Fruit fly (Drosophila melanogaster) Kc167 (cell line): ENCODE data around the gene pll.

Experiments
- Myc ChIP-seq: fragments of >200 bp; optimal IDR thresholded peaks from 2 replicates; lab custom pipeline; 2017; ENCODE audit warnings: missing external identifiers
- Sin3A ChIP-seq: fragments of >200 bp; optimal IDR thresholded peaks from 2 replicates; lab custom pipeline; 2018; ENCODE audit warnings: missing external identifiers
- h ChIP-seq: fragments of >200 bp; optimal IDR thresholded peaks from 3 replicates; lab custom pipeline; 2018; ENCODE audit warnings: missing external identifiers
- insv ChIP-seq: fragments of >200 bp; optimal IDR thresholded peaks from 3 replicates; lab custom pipeline; 2018; ENCODE audit warnings: missing external identifiers
- psq ChIP-seq: fragments of >200 bp; optimal IDR thresholded peaks from 2 replicates; lab custom pipeline; 2017; ENCODE audit warnings: missing external identifiers
- ttk ChIP-seq: sonication (Bioruptor generic); optimal IDR thresholded peaks from 2 replicates; lab custom pipeline; 2017; ENCODE audit warnings: missing external identifiers

Gene pll

DNA sequence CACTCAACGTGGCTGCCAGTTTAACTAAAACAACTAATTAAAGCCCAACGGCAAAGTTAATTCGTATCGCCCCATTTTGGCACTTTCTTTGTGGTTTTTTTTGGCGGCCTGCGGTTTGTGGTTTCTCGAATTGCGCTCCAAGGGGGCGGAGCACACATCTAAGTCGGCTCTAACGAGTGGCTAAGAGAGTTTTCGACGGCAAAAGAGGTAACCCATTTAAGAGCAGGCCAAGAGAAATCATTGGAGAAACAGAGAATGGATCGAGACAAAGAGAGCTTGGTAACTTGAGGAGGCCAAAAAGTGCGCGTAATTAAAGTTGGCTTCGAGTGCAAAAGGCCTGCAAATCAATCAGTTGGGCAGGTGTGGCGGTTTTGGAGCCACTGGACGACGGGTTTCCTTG is 30.0 kb downstream of the pll start:
- TF ChIP-seq Myc (lab: Kevin White, UChicago) (no peak), insv (lab: Kevin White, UChicago) (no peak)

DNA sequence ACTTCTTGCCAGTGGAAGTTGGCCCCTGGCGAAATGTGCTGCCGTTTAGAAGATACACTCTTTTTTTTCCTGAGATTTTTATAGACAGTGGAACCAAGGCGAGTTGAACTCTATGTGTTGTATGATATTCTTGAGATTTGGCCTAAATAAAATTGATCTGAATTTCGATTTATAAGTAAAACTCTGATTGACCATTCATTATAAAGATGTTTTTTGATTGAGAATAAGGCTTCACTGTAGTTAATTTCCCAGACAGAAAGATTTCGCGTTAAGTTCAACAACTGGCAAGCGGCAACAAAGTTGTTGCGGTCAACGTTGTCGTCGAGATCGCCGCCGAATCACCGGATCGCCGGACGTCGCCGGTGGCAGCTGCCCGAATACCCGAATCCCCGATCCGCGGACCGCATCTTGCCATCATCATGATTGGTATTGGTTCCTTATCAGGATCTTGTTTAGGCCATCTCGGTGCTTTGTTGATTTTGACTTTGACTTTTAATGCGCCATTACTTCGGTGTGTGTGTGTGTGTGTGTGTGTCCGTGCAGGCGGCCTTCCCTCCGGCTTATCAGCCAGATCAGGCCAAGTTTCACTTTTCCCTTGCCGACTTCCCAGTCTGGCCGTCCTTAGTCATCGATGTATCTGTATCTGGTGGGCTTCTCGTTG is 30.8 kb downstream of the pll start:
- TF ChIP-seq h (lab: Kevin White, UChicago) (no peak), ttk (no peak), insv (lab: Kevin White, UChicago) (no peak), Sin3A (lab: Kevin White, UChicago) (no peak), psq (lab: Kevin White, UChicago) (no peak), Myc (lab: Kevin White, UChicago) (no peak)

DNA sequence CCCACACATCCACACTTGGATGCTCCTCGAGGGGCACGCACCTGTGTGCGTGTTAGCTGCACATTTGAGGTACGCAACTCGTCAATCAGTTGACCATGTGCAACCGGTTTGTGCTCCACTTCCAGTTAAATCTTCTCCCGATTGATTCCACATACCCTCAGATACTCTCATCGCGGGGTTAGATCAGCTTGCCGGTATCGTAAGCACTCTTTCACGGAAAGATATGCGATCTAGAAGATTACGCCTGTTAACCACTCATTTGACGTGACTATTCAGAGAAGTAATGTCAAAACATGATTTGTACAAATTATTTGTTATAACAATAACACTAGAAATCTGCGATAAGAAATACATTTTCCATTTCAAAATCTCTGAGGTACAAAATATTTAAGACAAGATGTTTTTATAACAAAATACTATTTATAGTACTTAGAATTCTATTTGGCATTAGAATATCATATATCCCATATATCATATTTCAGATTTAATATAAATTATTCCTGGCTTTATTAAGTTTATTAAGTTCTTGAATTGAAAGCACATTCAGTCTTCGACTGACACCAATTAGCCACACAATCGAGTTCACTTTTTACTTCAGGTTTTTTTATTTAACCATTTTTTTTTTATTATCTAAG is 32.0 kb downstream of the pll start:
- TF ChIP-seq h (lab: Kevin White, UChicago) = no peak
- TF ChIP-seq Myc (lab: Kevin White, UChicago) = no peak
- no peak for TF ChIP-seq psq (lab: Kevin White, UChicago)

DNA sequence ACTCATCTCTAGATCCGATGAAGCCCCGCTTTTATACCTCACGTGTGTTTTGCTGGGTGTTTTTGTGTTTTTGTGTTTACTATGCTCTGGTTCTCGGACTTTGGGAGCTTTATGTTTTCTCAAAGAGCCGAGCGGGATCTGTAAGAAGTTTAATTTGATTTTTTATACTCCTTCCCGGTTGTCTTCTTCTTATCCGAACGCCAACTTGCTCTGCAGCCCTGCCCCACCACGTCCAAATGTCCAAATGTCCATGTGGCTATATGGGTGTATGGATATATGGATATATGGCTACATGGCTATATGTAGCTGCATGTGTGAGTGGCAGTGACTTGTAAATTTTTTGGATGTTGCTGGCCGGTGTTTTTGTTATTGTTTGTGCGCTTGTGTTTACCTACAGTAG is 34.2 kb downstream of the pll start:
- TF ChIP-seq ttk (no peak), Sin3A (lab: Kevin White, UChicago) (no peak), insv (lab: Kevin White, UChicago) (no peak), Myc (lab: Kevin White, UChicago) (no peak), h (lab: Kevin White, UChicago) (no peak), psq (lab: Kevin White, UChicago) (no peak)

DNA sequence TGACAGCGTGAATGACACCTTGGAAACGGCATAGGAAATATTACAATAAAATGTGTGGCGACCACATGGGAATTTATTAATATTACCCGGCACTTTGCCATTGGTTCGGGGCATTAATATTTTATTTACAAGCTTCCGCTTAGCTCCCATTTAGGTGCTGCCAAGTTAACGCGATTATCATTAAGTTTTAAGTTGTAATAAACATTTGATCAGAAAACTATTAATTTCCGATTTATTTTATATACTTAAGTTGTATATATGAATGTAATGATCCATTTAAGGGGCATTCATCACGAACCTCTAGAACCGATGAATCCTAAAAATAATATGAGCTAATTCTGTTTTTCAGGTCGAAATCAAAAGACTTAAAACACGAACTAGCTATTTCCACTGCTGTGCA is 34.7 kb downstream of the pll start:
- no peak for TF ChIP-seq insv (lab: Kevin White, UChicago)
- TF ChIP-seq psq (lab: Kevin White, UChicago) = no peak
- TF ChIP-seq h (lab: Kevin White, UChicago) = no peak
- no peak for TF ChIP-seq Myc (lab: Kevin White, UChicago)
- TF ChIP-seq ttk = no peak
- TF ChIP-seq Sin3A (lab: Kevin White, UChicago) = no peak

DNA sequence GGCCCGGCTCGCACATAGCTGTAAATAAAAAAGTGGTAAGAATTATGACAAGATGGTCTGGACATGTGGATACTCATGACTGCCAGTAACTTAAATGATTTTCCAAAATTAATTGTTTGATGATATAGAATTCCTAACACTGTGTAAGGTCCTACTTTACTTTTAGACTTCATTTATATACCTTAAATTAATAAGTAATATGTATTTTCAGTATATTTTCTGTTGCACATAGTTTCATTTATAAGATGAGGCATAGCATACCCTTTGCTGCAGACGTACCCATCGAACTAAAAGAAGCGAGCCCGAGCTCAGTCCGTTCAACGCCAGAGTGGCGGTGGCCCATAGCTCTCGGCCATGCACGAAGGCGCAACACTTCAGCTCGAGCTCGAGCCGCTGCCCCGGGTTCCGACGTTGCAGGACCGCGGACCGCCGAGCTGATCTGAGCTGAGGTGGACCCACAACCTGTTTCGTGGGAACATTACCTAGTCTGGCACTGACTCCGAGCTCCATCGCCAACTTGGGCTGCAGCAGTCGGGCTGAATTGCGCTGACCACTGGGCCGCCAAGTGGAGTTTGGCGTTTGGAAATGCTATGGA is 35.4 kb downstream of the pll start:
- TF ChIP-seq h (lab: Kevin White, UChicago) (no peak), insv (lab: Kevin White, UChicago) (no peak), Sin3A (lab: Kevin White, UChicago) (no peak), Myc (lab: Kevin White, UChicago) (no peak), psq (lab: Kevin White, UChicago) (no peak), ttk (no peak)

DNA sequence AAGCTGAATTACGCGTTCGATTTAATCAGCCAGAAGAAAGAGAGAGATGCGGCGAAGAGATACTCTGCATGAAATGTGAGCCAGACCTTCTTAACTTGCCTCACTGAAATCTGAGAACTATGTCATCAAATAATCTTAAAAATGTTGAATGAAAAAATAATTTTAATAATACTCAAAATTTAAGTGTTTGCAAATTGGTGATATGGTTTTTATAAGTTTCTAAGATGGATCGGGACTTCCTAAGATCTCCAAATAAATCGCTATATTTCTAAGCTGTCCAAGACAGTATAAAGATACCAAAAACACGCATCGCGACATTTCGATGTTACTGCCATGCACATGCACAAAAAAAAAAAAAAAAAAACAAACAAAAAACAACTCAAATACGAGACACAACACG is 38.0 kb downstream of the pll start:
- TF ChIP-seq psq (lab: Kevin White, UChicago) = no peak
- no peak for TF ChIP-seq h (lab: Kevin White, UChicago)
- TF ChIP-seq insv (lab: Kevin White, UChicago) = no peak
- no peak for TF ChIP-seq Myc (lab: Kevin White, UChicago)
- TF ChIP-seq ttk = no peak
- no peak for TF ChIP-seq Sin3A (lab: Kevin White, UChicago)

DNA sequence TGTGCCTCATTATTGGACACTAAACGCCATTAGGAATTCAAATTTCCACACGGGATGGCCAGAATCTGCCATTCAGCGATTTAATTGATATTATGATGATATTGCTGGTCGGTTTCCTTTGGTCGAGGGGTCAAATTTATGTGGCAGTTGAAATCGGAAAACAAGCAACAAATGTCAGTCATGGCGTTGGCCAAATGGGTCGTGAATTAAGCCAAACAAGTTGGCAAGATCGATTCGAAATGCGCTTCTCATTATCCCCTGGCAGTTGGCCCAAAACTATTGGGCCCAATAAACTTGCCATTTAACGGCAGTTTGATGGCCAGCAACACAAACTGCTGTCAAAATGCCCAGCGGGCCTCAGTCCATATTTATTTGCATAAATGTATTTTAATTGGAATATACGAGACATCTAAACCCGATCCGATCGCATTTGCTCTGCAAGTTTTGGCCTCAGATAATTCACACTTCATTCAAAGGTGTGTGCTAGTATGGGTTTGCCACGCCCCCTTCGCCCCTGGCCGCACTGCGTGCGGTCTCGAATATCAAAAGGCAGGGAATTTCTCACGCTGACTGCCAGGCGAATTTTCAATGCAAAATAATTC is 39.9 kb downstream of the pll start:
- no peak for TF ChIP-seq h (lab: Kevin White, UChicago)
- no peak for TF ChIP-seq Sin3A (lab: Kevin White, UChicago)
- TF ChIP-seq ttk = no peak
- TF ChIP-seq psq (lab: Kevin White, UChicago) = no peak
- TF ChIP-seq insv (lab: Kevin White, UChicago) = no peak
- TF ChIP-seq Myc (lab: Kevin White, UChicago) = no peak

DNA sequence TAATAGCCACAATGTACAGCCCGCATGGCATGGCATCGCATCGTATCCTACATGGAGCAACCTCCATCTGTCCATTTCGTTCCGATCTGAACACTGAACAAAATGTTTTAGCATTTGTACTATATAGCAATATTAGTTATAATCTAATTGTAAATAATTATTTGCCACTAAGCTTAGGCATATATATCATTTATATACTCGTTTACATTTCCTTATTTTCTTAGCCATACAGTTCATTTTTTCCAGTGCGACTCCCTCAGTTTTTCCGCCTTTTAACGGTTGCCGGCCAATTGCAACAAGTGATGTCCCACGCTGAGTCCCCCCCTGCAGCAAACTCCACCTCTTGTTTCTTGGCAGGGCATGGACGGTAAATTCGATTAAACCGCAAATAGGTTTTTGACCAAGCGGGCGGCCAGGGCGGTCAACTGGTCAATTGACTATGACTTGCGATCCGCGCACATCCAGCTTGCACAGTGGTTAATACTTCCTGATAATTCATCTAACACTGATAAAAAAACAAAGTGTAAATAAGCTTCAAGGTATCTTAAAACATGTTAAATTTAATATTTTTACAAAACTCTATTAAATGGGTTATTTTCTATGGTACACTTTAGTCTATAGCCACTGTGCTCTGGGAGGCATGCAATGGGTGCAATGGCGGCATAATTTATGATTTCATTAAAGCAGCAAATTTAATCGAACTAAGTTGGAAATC is 43.3 kb downstream of the pll start:
- no peak for TF ChIP-seq Sin3A (lab: Kevin White, UChicago)
- no peak for TF ChIP-seq Myc (lab: Kevin White, UChicago)
- no peak for TF ChIP-seq psq (lab: Kevin White, UChicago)
- TF ChIP-seq ttk = no peak
- TF ChIP-seq h (lab: Kevin White, UChicago) = no peak
- TF ChIP-seq insv (lab: Kevin White, UChicago) = no peak

DNA sequence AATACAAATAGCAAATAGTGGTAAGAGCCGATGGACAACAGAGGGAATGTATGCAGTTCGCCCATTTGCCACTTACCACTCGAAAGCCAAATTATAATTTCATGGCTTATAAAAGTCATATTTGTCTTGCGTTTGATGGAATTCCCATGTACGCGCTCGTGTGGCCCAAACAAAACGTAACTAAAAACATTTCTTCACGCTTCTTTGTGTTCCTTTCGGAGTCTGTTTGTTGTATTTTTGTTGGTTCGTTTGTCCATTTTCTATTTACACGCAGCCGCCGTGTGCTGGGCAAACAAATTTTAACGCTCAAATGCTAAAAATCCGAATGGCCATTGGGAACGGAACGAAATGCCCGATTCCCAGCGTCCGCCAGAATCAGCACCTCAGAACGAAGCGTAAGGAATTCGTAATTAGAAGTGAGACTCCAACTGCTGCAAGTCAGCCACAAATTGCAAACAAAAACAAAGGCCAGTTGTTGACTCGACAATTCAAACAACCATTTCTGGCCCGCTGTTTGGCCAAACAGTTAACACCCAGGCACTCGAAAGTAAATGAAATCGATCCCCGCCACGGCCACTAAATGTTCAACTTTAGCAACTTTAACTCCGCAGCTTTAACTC is 44.1 kb downstream of the pll start:
- TF ChIP-seq ttk = no peak
- TF ChIP-seq Myc (lab: Kevin White, UChicago) = no peak
- no peak for TF ChIP-seq Sin3A (lab: Kevin White, UChicago)

DNA sequence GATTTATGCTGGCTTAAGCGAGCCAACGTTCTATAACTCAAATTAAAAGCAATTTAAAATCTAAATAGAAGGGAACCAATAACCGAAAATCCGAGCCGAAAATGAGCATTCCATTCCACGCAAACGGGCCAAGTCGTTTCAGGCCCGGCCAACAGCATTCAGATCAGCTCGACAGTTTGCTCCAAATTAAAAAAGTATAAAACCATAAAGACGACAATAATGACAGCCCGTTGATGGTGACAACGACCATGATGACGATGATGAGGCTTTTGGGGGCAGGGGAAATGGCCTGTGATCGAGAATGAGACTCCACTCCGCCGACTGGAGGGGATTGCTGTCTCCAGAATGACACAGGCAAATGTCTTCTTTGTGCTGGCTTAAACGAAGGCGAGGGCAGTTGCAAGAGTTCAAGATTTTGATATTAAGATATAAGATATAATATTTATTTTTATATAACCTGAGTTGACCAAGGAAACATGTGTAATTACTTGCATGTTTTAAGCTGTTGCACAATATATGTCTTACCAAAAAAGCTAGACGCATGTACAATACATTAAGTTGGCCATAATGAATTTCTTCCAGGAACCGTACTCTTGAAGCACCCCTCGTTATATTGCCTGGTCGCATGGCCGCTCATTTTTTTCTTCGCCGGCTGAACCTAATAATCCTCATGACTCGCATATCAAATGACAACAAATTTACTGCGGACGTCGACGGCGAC is 48.1 kb downstream of the pll start:
- TF ChIP-seq h (lab: Kevin White, UChicago) (no peak), insv (lab: Kevin White, UChicago) (no peak), psq (lab: Kevin White, UChicago) (no peak), Myc (lab: Kevin White, UChicago) (no peak), ttk (no peak), Sin3A (lab: Kevin White, UChicago) (no peak)
